Worm (Caenorhabditis elegans): ENCODE data around the gene B0252.8.

DNA sequence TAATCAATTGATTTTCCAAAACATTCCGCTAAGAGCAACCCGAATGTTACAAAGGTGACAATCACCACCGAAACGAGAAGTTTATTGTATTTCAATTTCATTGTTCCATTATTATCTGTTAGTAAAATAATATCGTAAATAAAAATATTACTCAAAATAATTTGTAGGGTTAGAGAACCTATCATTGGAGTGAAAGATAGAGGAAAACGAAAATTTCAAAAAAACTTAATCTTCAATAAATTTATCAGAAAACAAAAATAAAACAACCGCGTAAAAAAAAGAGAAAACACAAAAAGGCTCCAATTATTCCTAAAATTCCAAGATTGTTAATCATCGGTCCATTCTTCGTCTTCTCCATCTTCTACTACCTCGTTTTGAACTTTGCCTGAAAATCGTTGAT is 49.6 kb downstream of the B0252.8 start, which contains the start of gene tra-2:
- no peak for TF ChIP-seq lin-39 (tag; optimal IDR thresholded peaks at IDR 0.05)
- TF ChIP-seq nhr-77 (tag; optimal IDR thresholded peaks at IDR 0.05) = no peak
- TF ChIP-seq unc-62 (GFP tag; optimal IDR thresholded peaks at IDR 0.05) = no peak
- TF ChIP-seq sem-4 (tag; optimal IDR thresholded peaks at IDR 0.05) = no peak
- TF ChIP-seq peb-1 (tag; optimal IDR thresholded peaks at IDR 0.05) = no peak
- no peak for TF ChIP-seq ceh-16 (tag; optimal IDR thresholded peaks at IDR 0.05)
- no peak for TF ChIP-seq snpc-4 (tag; optimal IDR thresholded peaks at IDR 0.05)
- TF ChIP-seq egl-27 (tag; optimal IDR thresholded peaks at IDR 0.05) = no peak
- TF ChIP-seq ztf-4 (tag; optimal IDR thresholded peaks at IDR 0.05) = no peak
- TF ChIP-seq ztf-11 (tag; optimal IDR thresholded peaks at IDR 0.05) = no peak
- TF ChIP-seq ceh-82 (tag; optimal IDR thresholded peaks at IDR 0.05) = no peak
- no peak for TF ChIP-seq mab-5 (tag; optimal IDR thresholded peaks at IDR 0.05)

All from whole organism, L2 larva.